Fruit fly (Drosophila melanogaster) whole organism, embryonic: ENCODE data around the gene ps.
A peak's percentile ranks its signal among the peaks of the same experiment; 100 is the strongest.

ENCODE experiments used
- Antp ChIP-seq: fragments of 200-800 bp; sonication (Bioruptor generic); optimal IDR thresholded peaks from 3 replicates; lab custom pipeline; 2016; ENCODE audit warnings: missing biosample characterization, missing genetic modification characterization
- CG11723 ChIP-seq: fragments of 200-800 bp; sonication (Bioruptor generic); optimal IDR thresholded peaks from 2 replicates; lab custom pipeline; 2017; ENCODE audit warnings: missing biosample characterization, mild to moderate bottlenecking, missing genetic modification characterization
- CG1233 ChIP-seq: fragments of 200-800 bp; sonication (Bioruptor generic); optimal IDR thresholded peaks from 4 replicates; lab custom pipeline; 2018; ENCODE audit warnings: missing biosample characterization, mild to moderate bottlenecking, missing genetic modification characterization
- CG12659 ChIP-seq: fragments of 200-800 bp; sonication (Bioruptor generic); optimal IDR thresholded peaks from 3 replicates; lab custom pipeline; 2017; ENCODE audit warnings: mild to moderate bottlenecking, missing biosample characterization, missing genetic modification reagents, missing genetic modification characterization
- CG13296 ChIP-seq: fragments of 200-800 bp; sonication (Bioruptor generic); optimal IDR thresholded peaks from 3 replicates; lab custom pipeline; 2018; ENCODE audit warnings: missing biosample characterization, mild to moderate bottlenecking, missing genetic modification characterization
- CG15073 ChIP-seq: fragments of 200-800 bp; sonication (Bioruptor generic); optimal IDR thresholded peaks from 2 replicates; lab custom pipeline; 2016; ENCODE audit warnings: missing biosample characterization, missing genetic modification characterization
- CG2120 ChIP-seq: fragments of 200-800 bp; sonication (Bioruptor generic); optimal IDR thresholded peaks from 3 replicates; lab custom pipeline; 2016; ENCODE audit warnings: missing biosample characterization, missing genetic modification characterization
- CG2199 ChIP-seq: fragments of 200-800 bp; sonication (Bioruptor generic); IDR thresholded peaks from 3 replicates; pipeline ENCODE4 v1.3.6; 2022; ENCODE audit warnings: missing biosample characterization, missing genetic modification characterization
- CG31365 ChIP-seq: fragments of 200-800 bp; sonication (Bioruptor generic); optimal IDR thresholded peaks from 2 replicates; lab custom pipeline; 2018; ENCODE audit warnings: missing biosample characterization, mild to moderate bottlenecking, missing genetic modification characterization
- CG32772 ChIP-seq: fragments of 200-800 bp; sonication (Bioruptor generic); IDR thresholded peaks from 2 replicates; pipeline ENCODE4 v1.3.6; 2022; ENCODE audit warnings: missing biosample characterization, missing genetic modification characterization
- CG3407 ChIP-seq: fragments of 200-800 bp; sonication (Bioruptor generic); optimal IDR thresholded peaks from 2 replicates; lab custom pipeline; 2018; ENCODE audit warnings: missing biosample characterization, mild to moderate bottlenecking, missing genetic modification characterization
- CG3838 ChIP-seq: fragments of 200-800 bp; sonication (Bioruptor generic); optimal IDR thresholded peaks from 3 replicates; lab custom pipeline; 2016; ENCODE audit warnings: missing biosample characterization, missing genetic modification characterization
- CG4617 ChIP-seq: fragments of 200-800 bp; sonication (Bioruptor generic); optimal IDR thresholded peaks from 3 replicates; lab custom pipeline; 2016; ENCODE audit warnings: missing biosample characterization, missing genetic modification characterization, borderline replicate concordance
- CG7372 ChIP-seq: fragments of 200-800 bp; sonication (Bioruptor generic); IDR thresholded peaks from 2 replicates; pipeline ENCODE4 v1.3.6; 2022; ENCODE audit warnings: missing biosample characterization, missing genetic modification characterization
- CG9817 ChIP-seq: fragments of 200-800 bp; sonication (Bioruptor generic); optimal IDR thresholded peaks from 2 replicates; lab custom pipeline; 2018; ENCODE audit warnings: missing biosample characterization, mild to moderate bottlenecking, missing genetic modification characterization, moderate library complexity
- Dip3 ChIP-seq: fragments of 200-800 bp; sonication (Bioruptor generic); optimal IDR thresholded peaks from 3 replicates; lab custom pipeline; 2016; ENCODE audit warnings: missing biosample characterization, missing genetic modification characterization
- Dll ChIP-seq: fragments of 200-800 bp; sonication (Bioruptor generic); IDR thresholded peaks from 4 replicates; pipeline ENCODE4 v1.3.6; 2022; ENCODE audit warnings: missing biosample characterization, missing genetic modification characterization; ENCODE audit not compliant: partially characterized antibody
- Doc3 ChIP-seq: fragments of 200-800 bp; sonication (Bioruptor generic); IDR thresholded peaks from 3 replicates; pipeline ENCODE4 v1.3.6; 2022; ENCODE audit warnings: missing biosample characterization, missing genetic modification characterization; ENCODE audit not compliant: partially characterized antibody
- HLH4C ChIP-seq: fragments of 200-800 bp; sonication (Bioruptor generic); IDR thresholded peaks from 3 replicates; pipeline ENCODE4 v1.3.6; 2022; ENCODE audit warnings: missing biosample characterization, missing genetic modification characterization; ENCODE audit not compliant: partially characterized antibody
- HLH54F ChIP-seq: fragments of 200-800 bp; sonication (Bioruptor generic); optimal IDR thresholded peaks from 3 replicates; lab custom pipeline; 2016; ENCODE audit warnings: missing biosample characterization, missing genetic modification characterization
- HmgZ ChIP-seq: fragments of 200-800 bp; sonication (Bioruptor generic); optimal IDR thresholded peaks from 2 replicates; lab custom pipeline; 2018; ENCODE audit warnings: missing biosample characterization, mild to moderate bottlenecking, missing genetic modification characterization
- MTF-1 ChIP-seq: fragments of 200-800 bp; sonication (Bioruptor generic); optimal IDR thresholded peaks from 2 replicates; lab custom pipeline; 2018; ENCODE audit warnings: missing biosample characterization, mild to moderate bottlenecking, missing genetic modification characterization, borderline replicate concordance
- Meics ChIP-seq: fragments of 200-800 bp; sonication (Bioruptor generic); optimal IDR thresholded peaks from 2 replicates; lab custom pipeline; 2017; ENCODE audit warnings: missing biosample characterization, mild to moderate bottlenecking, missing genetic modification characterization
- Myb ChIP-seq: fragments of 200-800 bp; sonication (Bioruptor generic); optimal IDR thresholded peaks from 2 replicates; lab custom pipeline; 2016; ENCODE audit warnings: missing biosample characterization, missing genetic modification characterization
- Neu2 ChIP-seq: fragments of 200-800 bp; sonication (Bioruptor generic); optimal IDR thresholded peaks from 3 replicates; lab custom pipeline; 2016; ENCODE audit warnings: missing biosample characterization, missing genetic modification characterization, borderline replicate concordance
- Poxn ChIP-seq: fragments of 200-800 bp; sonication (Bioruptor generic); IDR thresholded peaks from 2 replicates; pipeline ENCODE4 v1.3.6; 2022; ENCODE audit warnings: missing biosample characterization, missing genetic modification characterization
- Xrp1 ChIP-seq: fragments of 200-800 bp; sonication (Bioruptor generic); IDR thresholded peaks from 2 replicates; pipeline ENCODE4 v1.3.6; 2022; ENCODE audit warnings: missing biosample characterization, missing genetic modification characterization
- ap ChIP-seq: fragments of 200-800 bp; sonication (Bioruptor generic); IDR thresholded peaks from 2 replicates; pipeline ENCODE4 v1.3.6; 2022; ENCODE audit warnings: missing biosample characterization, missing genetic modification characterization
- bsh ChIP-seq, 2 experiments: fragments of 200-800 bp; sonication (Bioruptor generic); optimal IDR thresholded peaks; 2 replicates each; lab custom pipeline; 2017 to 2018; ENCODE audit warnings: mild to moderate bottlenecking in 2 of 2, missing biosample characterization in 2 of 2, missing genetic modification characterization in 2 of 2, moderate library complexity in 1 of 2
- cas ChIP-seq: fragments of 200-800 bp; sonication (Bioruptor generic); IDR thresholded peaks from 2 replicates; pipeline ENCODE4 v1.3.6; 2022; ENCODE audit warnings: missing biosample characterization, missing genetic modification characterization
- caup ChIP-seq: fragments of 200-800 bp; sonication (Bioruptor generic); optimal IDR thresholded peaks from 3 replicates; lab custom pipeline; 2017; ENCODE audit warnings: missing biosample characterization, mild to moderate bottlenecking, missing genetic modification characterization, moderate library complexity; ENCODE audit not compliant: severe bottlenecking
- chinmo ChIP-seq: fragments of 200-800 bp; sonication (Bioruptor generic); IDR thresholded peaks from 4 replicates; pipeline ENCODE4 v1.3.6; 2022; ENCODE audit warnings: missing biosample characterization, missing genetic modification characterization; ENCODE audit not compliant: partially characterized antibody
- gcm ChIP-seq: fragments of 200-800 bp; sonication (Bioruptor generic); optimal IDR thresholded peaks from 2 replicates; lab custom pipeline; 2019; ENCODE audit warnings: missing biosample characterization, mild to moderate bottlenecking, missing genetic modification characterization, moderate library complexity
- gt ChIP-seq: fragments of 200-800 bp; sonication (Bioruptor generic); IDR thresholded peaks from 2 replicates; pipeline ENCODE4 v1.3.6; 2022; ENCODE audit warnings: missing biosample characterization, missing genetic modification characterization
- hth ChIP-seq: fragments of >200 bp; optimal IDR thresholded peaks from 2 replicates; lab custom pipeline; 2017; ENCODE audit warnings: inconsistent platforms
- kah ChIP-seq: fragments of 200-800 bp; sonication (Bioruptor generic); optimal IDR thresholded peaks from 2 replicates; lab custom pipeline; 2018; ENCODE audit warnings: missing biosample characterization, mild to moderate bottlenecking, missing genetic modification characterization
- kay ChIP-seq: fragments of 200-800 bp; sonication (Bioruptor generic); optimal IDR thresholded peaks from 2 replicates; lab custom pipeline; 2016; ENCODE audit warnings: missing biosample characterization, missing genetic modification characterization
- oc ChIP-seq: fragments of 200-800 bp; sonication (Bioruptor generic); optimal IDR thresholded peaks from 2 replicates; lab custom pipeline; 2018; ENCODE audit warnings: missing biosample characterization, mild to moderate bottlenecking, missing genetic modification characterization, moderate library complexity
- pho ChIP-seq: fragments of 200-800 bp; sonication (Bioruptor generic); optimal IDR thresholded peaks from 2 replicates; lab custom pipeline; 2016; ENCODE audit warnings: missing biosample characterization, missing genetic modification characterization
- phol ChIP-seq: fragments of 200-800 bp; sonication (Bioruptor generic); optimal IDR thresholded peaks from 3 replicates; lab custom pipeline; 2018; ENCODE audit warnings: missing biosample characterization, mild to moderate bottlenecking, missing genetic modification characterization, moderate library complexity
- pros ChIP-seq: fragments of 200-800 bp; sonication (Bioruptor generic); optimal IDR thresholded peaks from 3 replicates; lab custom pipeline; 2019; ENCODE audit warnings: missing biosample characterization, mild to moderate bottlenecking, missing genetic modification characterization, moderate library complexity
- pum ChIP-seq: fragments of 200-800 bp; sonication (Bioruptor generic); optimal IDR thresholded peaks from 2 replicates; lab custom pipeline; 2016; ENCODE audit warnings: missing biosample characterization, missing genetic modification characterization
- ro ChIP-seq: fragments of 200-800 bp; sonication (Bioruptor generic); IDR thresholded peaks from 2 replicates; pipeline ENCODE4 v1.3.6; 2022; ENCODE audit warnings: missing biosample characterization, missing genetic modification characterization
- sc ChIP-seq, 3 experiments: fragments of >200 bp in 2 of 3; fragments of 200-800 bp in 1 of 3; sonication (Bioruptor generic) in 1 of 3; optimal IDR thresholded peaks; 2 replicates in 2 of 3; 3 replicates in 1 of 3; lab custom pipeline; 2017; ENCODE audit warnings: mild to moderate bottlenecking in 1 of 3, missing biosample characterization in 1 of 3, missing genetic modification characterization in 1 of 3, missing genetic modification reagents in 1 of 3
- schlank ChIP-seq: fragments of 200-800 bp; sonication (Bioruptor generic); optimal IDR thresholded peaks from 2 replicates; lab custom pipeline; 2018; ENCODE audit warnings: missing biosample characterization, mild to moderate bottlenecking, missing genetic modification characterization
- sens ChIP-seq: fragments of 200-800 bp; sonication (Bioruptor generic); peaks from one replicate; lab custom pipeline; 2016; ENCODE audit warnings: missing biosample characterization, missing genetic modification characterization
- sima ChIP-seq: fragments of 200-800 bp; sonication (Bioruptor generic); optimal IDR thresholded peaks from 2 replicates; lab custom pipeline; 2016; ENCODE audit warnings: missing biosample characterization, missing genetic modification characterization
- stwl ChIP-seq: fragments of 200-800 bp; sonication (Bioruptor generic); optimal IDR thresholded peaks from 3 replicates; lab custom pipeline; 2018; ENCODE audit warnings: missing biosample characterization, mild to moderate bottlenecking, missing genetic modification characterization, moderate library complexity
- trem ChIP-seq: fragments of 200-800 bp; optimal IDR thresholded peaks from 3 replicates; lab custom pipeline; 2019; ENCODE audit warnings: missing biosample characterization, mild to moderate bottlenecking, missing genetic modification characterization, moderate library complexity
- ttk ChIP-seq: fragments of 200-800 bp; sonication (Bioruptor generic); IDR thresholded peaks from 2 replicates; pipeline ENCODE4 v2.1.2; 2022; ENCODE audit warnings: missing biosample characterization, missing genetic modification characterization
- vnd ChIP-seq: fragments of 200-800 bp; sonication (Bioruptor generic); IDR thresholded peaks from 3 replicates; pipeline ENCODE4 v1.3.6; 2022; ENCODE audit warnings: missing biosample characterization, missing genetic modification characterization; ENCODE audit not compliant: partially characterized antibody

The ps gene

dm6 chr3R:9390201-9390600 lies 27.5 kb upstream of the ps start (continued):
- TF ChIP-seq caup (GFP tag; lab: Kevin White, UChicago), result peak; percentile 54
- no peak for TF ChIP-seq CG4617
- TF ChIP-seq CG11723 (GFP tag; lab: Kevin White, UChicago), result no peak
- no peak for TF ChIP-seq Dll (GFP tag; lab: Robert Waterston, UW)
- TF ChIP-seq pho (GFP tag; lab: Kevin White, UChicago), result no peak
- no peak for TF ChIP-seq Antp (GFP tag; lab: Kevin White, UChicago)
- TF ChIP-seq pum (GFP tag; lab: Kevin White, UChicago), result no peak
- TF ChIP-seq ap (GFP tag; lab: Robert Waterston, UW), result no peak
- TF ChIP-seq CG15073 (GFP tag; lab: Kevin White, UChicago), result no peak
- TF ChIP-seq HLH4C (GFP tag; lab: Robert Waterston, UW), result no peak
- no peak for TF ChIP-seq gt (GFP tag; lab: Robert Waterston, UW)
- peak; percentile 30 for TF ChIP-seq CG3407 (GFP tag; lab: Kevin White, UChicago)
- no peak for TF ChIP-seq Neu2 (GFP tag; lab: Kevin White, UChicago)
- TF ChIP-seq Myb (GFP tag; lab: Kevin White, UChicago), result no peak
- TF ChIP-seq vnd, result no peak
- no peak for TF ChIP-seq sima (GFP tag; lab: Kevin White, UChicago)
- no peak for TF ChIP-seq pros (GFP tag; lab: Kevin White, UChicago)
- no peak for TF ChIP-seq bsh (GFP tag; optimal IDR thresholded peaks at IDR 0.05; lab: Kevin White, UChicago)
- no peak for TF ChIP-seq ro (GFP tag; lab: Robert Waterston, UW)
- TF ChIP-seq stwl, result no peak
- no peak for TF ChIP-seq CG12659 (GFP tag; lab: Kevin White, UChicago)
- peak; percentile 31; the same call in 1 of the 2 replicates for TF ChIP-seq Xrp1 (GFP tag; lab: Robert Waterston, UW)
- TF ChIP-seq Meics (GFP tag; lab: Kevin White, UChicago), result peak; percentile 26
- no peak for TF ChIP-seq gcm (GFP tag; lab: Kevin White, UChicago)
- 0 out of 4 replicates have a peak, but pooled peaks have one; percentile 15 for TF ChIP-seq chinmo (GFP tag; lab: Robert Waterston, UW)
- no peak for TF ChIP-seq hth (lab: Kevin White, UChicago)
- TF ChIP-seq CG13296 (GFP tag; lab: Kevin White, UChicago), result peak; percentile 18
- TF ChIP-seq CG1233, result peak; percentile 32
- TF ChIP-seq CG9817 (tag; lab: Kevin White, UChicago), result no peak
- no peak for TF ChIP-seq kah (GFP tag; lab: Kevin White, UChicago)
- no peak for TF ChIP-seq CG31365 (tag; lab: Kevin White, UChicago)
- no peak for TF ChIP-seq cas
- no peak for TF ChIP-seq HLH54F (GFP tag; lab: Kevin White, UChicago)
- TF ChIP-seq CG32772 (GFP tag; lab: Robert Waterston, UW), result no peak
- TF ChIP-seq MTF-1 (GFP tag; lab: Kevin White, UChicago), result peak; percentile 57
- TF ChIP-seq trem (tag; lab: Kevin White, UChicago), result no peak
- TF ChIP-seq Doc3 (GFP tag; lab: Robert Waterston, UW), result no peak
- peak; percentile 20 for TF ChIP-seq sens (GFP tag; lab: Kevin White, UChicago)
- peak; percentile 64 for TF ChIP-seq oc (tag; lab: Kevin White, UChicago)
- TF ChIP-seq ttk (GFP tag; lab: Robert Waterston, UW), result no peak
- no peak for TF ChIP-seq Dip3
- TF ChIP-seq CG2199 (GFP tag; lab: Robert Waterston, UW), result no peak
- TF ChIP-seq sc (optimal IDR thresholded peaks at IDR 0.05; lab: Kevin White, UChicago), result no peak
- TF ChIP-seq sc (GFP tag; optimal IDR thresholded peaks at IDR 0.05; lab: Kevin White, UChicago), result no peak
- TF ChIP-seq CG7372, result no peak
- no peak for TF ChIP-seq phol (tag; lab: Kevin White, UChicago)
- TF ChIP-seq CG3838 (GFP tag; lab: Kevin White, UChicago), result no peak
- TF ChIP-seq Poxn (GFP tag; lab: Robert Waterston, UW), result no peak
- TF ChIP-seq HmgZ (tag; lab: Kevin White, UChicago), result no peak
- no peak for TF ChIP-seq kay (GFP tag; lab: Kevin White, UChicago)
- TF ChIP-seq CG2120 (GFP tag; lab: Kevin White, UChicago), result no peak
- no peak for TF ChIP-seq schlank (tag; lab: Kevin White, UChicago)
